Fruit fly (Drosophila melanogaster): Measurements from ENCODE around the gene tkv.

- TF ChIP-seq CTCF (optimal IDR thresholded peaks at IDR 0.05) (no peak), CG8478 (optimal IDR thresholded peaks at IDR 0.05) (no peak)
These were observed 28.4 kb upstream of the tkv start for dm6 chr2L:5299628-5299986.

All from S2 (cell line).